Worm (Caenorhabditis elegans) whole organism, midembryonic: Measurements from ENCODE around the gene T02E9.6.
"Not testable (repeated sequence)": the region's sequence is repeated elsewhere in the genome, so short reads cannot be mapped to it uniquely, and the experiment has no call there.

Source experiments
- T22C8.4 ChIP-seq: fragments of 200-800 bp; sonication (Bioruptor generic); IDR thresholded peaks from 2 replicates; pipeline ENCODE4 v1.3.6; 2022; ENCODE audit warnings: missing genetic modification characterization, missing compliant biosample characterization
- cog-1 ChIP-seq: sonication (generic microtip); optimal IDR thresholded peaks from 2 replicates; lab custom pipeline; 2016; ENCODE audit warnings: missing genetic modification characterization, missing compliant biosample characterization
- flt-1 ChIP-seq: fragments of 200-800 bp; sonication (Bioruptor generic); IDR thresholded peaks from 2 replicates; pipeline ENCODE4 v1.3.6; 2022; ENCODE audit warnings: missing genetic modification characterization, missing compliant biosample characterization
- klf-2 ChIP-seq: fragments of 200-800 bp; sonication (Bioruptor generic); conservative IDR thresholded peaks from 2 replicates; pipeline ENCODE4 v1.3.6; 2022; ENCODE audit warnings: missing genetic modification reagents, missing genetic modification characterization, missing compliant biosample characterization
- med-1 ChIP-seq: sonication (generic microtip); optimal IDR thresholded peaks from 2 replicates; lab custom pipeline; 2017; ENCODE audit warnings: missing genetic modification characterization, mild to moderate bottlenecking, missing compliant biosample characterization, antibody characterized with exemption, missing genetic modification reagents; ENCODE audit not compliant: insufficient read depth
- ref-1 ChIP-seq: fragments of 200-800 bp; sonication (Bioruptor generic); conservative IDR thresholded peaks from 2 replicates; pipeline ENCODE4 v1.3.6; 2022; ENCODE audit warnings: missing genetic modification reagents, missing genetic modification characterization, missing compliant biosample characterization
- tab-1 ChIP-seq: fragments of 200-800 bp; sonication (Bioruptor generic); IDR thresholded peaks from 2 replicates; pipeline ENCODE4 v1.3.6; 2022; ENCODE audit warnings: missing genetic modification characterization, missing compliant biosample characterization
- ztf-23 ChIP-seq: fragments of 200-800 bp; sonication (Bioruptor generic); IDR thresholded peaks from 2 replicates; pipeline ENCODE4 v1.3.6; 2022; ENCODE audit warnings: missing genetic modification reagents, missing genetic modification characterization, missing compliant biosample characterization
- ztf-29 ChIP-seq: fragments of 200-800 bp; sonication (Bioruptor generic); IDR thresholded peaks from 2 replicates; pipeline ENCODE4 v1.3.6; 2022; ENCODE audit warnings: missing genetic modification reagents, missing genetic modification characterization, missing compliant biosample characterization

T02E9.6 gene

ce11 chrV:11292682-11293081 is 41.4 kb downstream of the T02E9.6 start:
- TF ChIP-seq ztf-29 (GFP tag; lab: Robert Waterston, UW): no peak
- TF ChIP-seq ztf-23 (GFP tag; lab: Robert Waterston, UW): no peak
- no peak for TF ChIP-seq klf-2 (GFP tag; lab: Robert Waterston, UW)
- TF ChIP-seq T22C8.4 (GFP tag; lab: Robert Waterston, UW): no peak
- no peak for TF ChIP-seq tab-1 (GFP tag; lab: Robert Waterston, UW)
- TF ChIP-seq med-1 (GFP tag; lab: Kevin White, UChicago): no peak

- TF ChIP-seq cog-1 (tag; lab: Kevin White, UChicago) (no peak), tab-1 (GFP tag; lab: Robert Waterston, UW) (no peak), ztf-29 (GFP tag; lab: Robert Waterston, UW) (no peak), flt-1 (GFP tag; lab: Robert Waterston, UW) (no peak), T22C8.4 (GFP tag; lab: Robert Waterston, UW) (no peak), ztf-23 (GFP tag; lab: Robert Waterston, UW) (no peak), med-1 (GFP tag; lab: Kevin White, UChicago) (no peak), klf-2 (GFP tag; lab: Robert Waterston, UW) (no peak), ref-1 (no peak)
Observed at ce11 chrV:11290888-11291287, 43.2 kb downstream of the T02E9.6 start, which contains the start of gene C03E10.1. TSS of gene C03E10.1 (plus strand) at chrV:11291188.

- not testable (repeated sequence) for TF ChIP-seq klf-2, ztf-29, flt-1 (GFP tag; lab: Robert Waterston, UW)
Observed at ce11 chrV:11286114-11286513, 48.0 kb downstream of the T02E9.6 start, which contains the start of gene C03E10.3. TSS of gene C03E10.3 (plus strand) at chrV:11286414.
